Worm (Caenorhabditis elegans): ENCODE results near the gene Y59C2A.3.

The Y59C2A.3 gene

ce11 chrII:2197555-2198288 lies 22.0 kb downstream of the Y59C2A.3 start, which contains the start of gene C33C12.1:
TSS of gene C33C12.1 (plus strand) at chrII:2198238.
- TF ChIP-seq hsf-1 (GFP tag; IDR thresholded peaks at IDR 0.05) (no peak), dpff-1 (tag; optimal IDR thresholded peaks at IDR 0.05) (no peak), cebp-1 (GFP tag; IDR thresholded peaks at IDR 0.05) (no peak), cebp-1 (tag; optimal IDR thresholded peaks at IDR 0.05) (peak; percentile 3), tbp1 (GFP tag; optimal IDR thresholded peaks at IDR 0.05) (no peak), nhr-120 (GFP tag; IDR thresholded peaks at IDR 0.05) (no peak), Y79H2A.3 (GFP tag; conservative IDR thresholded peaks at IDR 0.05) (no peak), ZK185.1 (tag; optimal IDR thresholded peaks at IDR 0.05; ENCODE audit: poor library complexity, severe bottlenecking) (no peak)

- no peak for TF ChIP-seq nfya-2 (GFP tag; IDR thresholded peaks at IDR 0.05)
- no peak for TF ChIP-seq Y53F4B.3 (GFP tag; IDR thresholded peaks at IDR 0.05)
- TF ChIP-seq pha-4 (tag; optimal IDR thresholded peaks at IDR 0.05), result no peak
- TF ChIP-seq lin-54 (GFP tag; optimal IDR thresholded peaks at IDR 0.05), result no peak
- TF ChIP-seq lin-40 (tag; optimal IDR thresholded peaks at IDR 0.05), result no peak
- no peak for TF ChIP-seq F57C9.4 (tag; optimal IDR thresholded peaks at IDR 0.05)
- TF ChIP-seq bed-2 (GFP tag; IDR thresholded peaks at IDR 0.05), result no peak
- TF ChIP-seq B0261.1 (tag; optimal IDR thresholded peaks at IDR 0.05), result no peak
- no peak for TF ChIP-seq efl-1 (GFP tag; optimal IDR thresholded peaks at IDR 0.05)
- no peak for TF ChIP-seq F10E7.11 (tag; optimal IDR thresholded peaks at IDR 0.05)
- TF ChIP-seq F22D6.2 (tag; optimal IDR thresholded peaks at IDR 0.05), result no peak
- TF ChIP-seq unc-62 (GFP tag; optimal IDR thresholded peaks at IDR 0.05), result no peak
- no peak for TF ChIP-seq snpc-1.1 (tag; optimal IDR thresholded peaks at IDR 0.05; ENCODE audit: insufficient read depth)
- TF ChIP-seq hmg-20 (GFP tag; IDR thresholded peaks at IDR 0.05), result no peak
- TF ChIP-seq chd-7 (tag; optimal IDR thresholded peaks at IDR 0.05), result no peak
- no peak for TF ChIP-seq F52B5.7 (tag; optimal IDR thresholded peaks at IDR 0.05)
- TF ChIP-seq let-607 (tag; optimal IDR thresholded peaks at IDR 0.05), result no peak
These were observed 23.0 kb downstream of the Y59C2A.3 start for ce11 chrII:2196742-2197141.

ce11 chrII:2195541-2195940 lies 24.2 kb downstream of the Y59C2A.3 start:
- TF ChIP-seq efl-1 (GFP tag; optimal IDR thresholded peaks at IDR 0.05), result no peak
- peak; percentile 28 for TF ChIP-seq ceh-27 (GFP tag; optimal IDR thresholded peaks at IDR 0.05)
- TF ChIP-seq F23B12.7 (tag; optimal IDR thresholded peaks at IDR 0.05; ENCODE audit: insufficient read depth), result no peak
- TF ChIP-seq hmg-1.2 (GFP tag; IDR thresholded peaks at IDR 0.05), result peak; percentile 18; the same call in 1 of the 2 replicates
- TF ChIP-seq cebp-1 (GFP tag; IDR thresholded peaks at IDR 0.05), result no peak
- TF ChIP-seq cebp-1 (tag; optimal IDR thresholded peaks at IDR 0.05), result peak; percentile 17

- TF ChIP-seq pha-4 (tag; optimal IDR thresholded peaks at IDR 0.05) (no peak), tbx-9 (tag; optimal IDR thresholded peaks at IDR 0.05; ENCODE audit: borderline replicate concordance) (no peak), lsl-1 (GFP tag; optimal IDR thresholded peaks at IDR 0.05) (no peak), C06A6.2 (GFP tag; conservative IDR thresholded peaks at IDR 0.05) (no peak), B0261.1 (tag; optimal IDR thresholded peaks at IDR 0.05) (no peak), ccch-3 (GFP tag; optimal IDR thresholded peaks at IDR 0.05) (no peak), K11D2.4 (GFP tag; IDR thresholded peaks at IDR 0.05) (no peak), nfya-2 (GFP tag; IDR thresholded peaks at IDR 0.05) (no peak), somi-1 (GFP tag; optimal IDR thresholded peaks at IDR 0.05) (no peak), snpc-1.3 (tag; optimal IDR thresholded peaks at IDR 0.05; ENCODE audit: insufficient read depth) (no peak), let-607 (tag; optimal IDR thresholded peaks at IDR 0.05) (no peak), nfya-1 (tag; optimal IDR thresholded peaks at IDR 0.05; ENCODE audit: borderline replicate concordance, insufficient read depth) (no peak), snpc-1.1 (tag; optimal IDR thresholded peaks at IDR 0.05; ENCODE audit: insufficient read depth) (no peak), ztf-26 (tag; optimal IDR thresholded peaks at IDR 0.05) (no peak), lin-35 (GFP tag; optimal IDR thresholded peaks at IDR 0.05) (no peak), ztf-18 (tag; optimal IDR thresholded peaks at IDR 0.05) (no peak), madf-6 (GFP tag; IDR thresholded peaks at IDR 0.05) (no peak), cebp-1 (GFP tag; IDR thresholded peaks at IDR 0.05) (no peak), cebp-1 (tag; optimal IDR thresholded peaks at IDR 0.05) (no peak), F55B11.4 (tag; optimal IDR thresholded peaks at IDR 0.05; ENCODE audit: borderline replicate concordance, insufficient read depth) (no peak)
These were observed 27.5 kb downstream of the Y59C2A.3 start for ce11 chrII:2192267-2192666.

All from whole organism, young adult.